Fruit fly (Drosophila melanogaster) whole organism, embryonic: ENCODE results near the gene CG4709.

Experiments used
- ATbp ChIP-seq: fragments of 200-800 bp; sonication (Bioruptor generic); optimal IDR thresholded peaks from 2 replicates; lab custom pipeline; 2017; ENCODE audit warnings: missing biosample characterization, mild to moderate bottlenecking, missing genetic modification characterization, missing genetic modification reagents
- BtbVII ChIP-seq: fragments of 200-800 bp; sonication (Bioruptor generic); optimal IDR thresholded peaks from 3 replicates; lab custom pipeline; 2017; ENCODE audit warnings: missing biosample characterization, mild to moderate bottlenecking, missing genetic modification characterization
- CG11247 ChIP-seq: fragments of 200-800 bp; sonication (Bioruptor generic); IDR thresholded peaks from 2 replicates; pipeline ENCODE4 v1.3.6; 2022; ENCODE audit warnings: missing biosample characterization, missing genetic modification characterization
- CG12071 ChIP-seq: fragments of 200-800 bp; sonication (Bioruptor generic); optimal IDR thresholded peaks from 3 replicates; lab custom pipeline; 2018; ENCODE audit warnings: missing biosample characterization, mild to moderate bottlenecking, missing genetic modification characterization
- CG12104 ChIP-seq: fragments of 200-800 bp; sonication (Bioruptor generic); optimal IDR thresholded peaks from 3 replicates; lab custom pipeline; 2016; ENCODE audit warnings: missing biosample characterization, missing genetic modification characterization
- CG12155 ChIP-seq: fragments of 200-800 bp; sonication (Bioruptor generic); optimal IDR thresholded peaks from 3 replicates; lab custom pipeline; 2016; ENCODE audit warnings: missing biosample characterization, missing genetic modification characterization
- CG12219 ChIP-seq: fragments of 200-800 bp; sonication (Bioruptor generic); optimal IDR thresholded peaks from 3 replicates; lab custom pipeline; 2018; ENCODE audit warnings: missing biosample characterization, mild to moderate bottlenecking, missing genetic modification characterization
- CG12299 ChIP-seq: fragments of 200-800 bp; sonication (Bioruptor generic); optimal IDR thresholded peaks from 2 replicates; lab custom pipeline; 2018; ENCODE audit warnings: missing biosample characterization, mild to moderate bottlenecking, missing genetic modification characterization
- CG13123 ChIP-seq: fragments of 200-800 bp; sonication (Bioruptor generic); optimal IDR thresholded peaks from 2 replicates; lab custom pipeline; 2016; ENCODE audit warnings: missing biosample characterization, missing genetic modification characterization
- CG13287 ChIP-seq: fragments of 200-800 bp; sonication (Bioruptor generic); IDR thresholded peaks from 2 replicates; pipeline ENCODE4 v1.3.6; 2022; ENCODE audit warnings: missing biosample characterization, missing genetic modification characterization; ENCODE audit not compliant: partially characterized antibody
- CG14050 ChIP-seq: fragments of 200-800 bp; sonication (Bioruptor generic); IDR thresholded peaks from 3 replicates; pipeline ENCODE4 v1.3.6; 2022; ENCODE audit warnings: missing biosample characterization, missing genetic modification characterization
- CG15514 ChIP-seq: fragments of 200-800 bp; sonication (Bioruptor generic); optimal IDR thresholded peaks from 3 replicates; lab custom pipeline; 2017; ENCODE audit warnings: missing biosample characterization, missing genetic modification characterization, mild to moderate bottlenecking, moderate library complexity, missing genetic modification reagents
- CG17385 ChIP-seq: fragments of 200-800 bp; sonication (Bioruptor generic); optimal IDR thresholded peaks from 3 replicates; lab custom pipeline; 2018; ENCODE audit warnings: missing biosample characterization, mild to moderate bottlenecking, missing genetic modification characterization
- CG18476 ChIP-seq: fragments of 200-800 bp; sonication (Bioruptor generic); optimal IDR thresholded peaks from 2 replicates; lab custom pipeline; 2016; ENCODE audit warnings: missing biosample characterization, mild to moderate bottlenecking, missing genetic modification characterization
- CG33213 ChIP-seq: fragments of 200-800 bp; sonication (Bioruptor generic); optimal IDR thresholded peaks from 3 replicates; lab custom pipeline; 2016; ENCODE audit warnings: missing biosample characterization, missing genetic modification characterization
- CG7786 ChIP-seq: fragments of 200-800 bp; sonication (Bioruptor generic); optimal IDR thresholded peaks from 2 replicates; lab custom pipeline; 2016; ENCODE audit warnings: missing biosample characterization, missing genetic modification characterization
- CG8478 ChIP-seq: fragments of >200 bp; optimal IDR thresholded peaks from 2 replicates; lab custom pipeline; 2018
- CG9817 ChIP-seq: fragments of 200-800 bp; sonication (Bioruptor generic); optimal IDR thresholded peaks from 2 replicates; lab custom pipeline; 2018; ENCODE audit warnings: missing biosample characterization, mild to moderate bottlenecking, missing genetic modification characterization, moderate library complexity
- CG9932 ChIP-seq: fragments of 200-800 bp; sonication (Bioruptor generic); IDR thresholded peaks from 2 replicates; pipeline ENCODE4 v1.3.6; 2022; ENCODE audit warnings: missing biosample characterization, missing genetic modification characterization
- D ChIP-seq, 2 experiments: fragments of 200-800 bp in 1 of 2; fragments of >200 bp in 1 of 2; sonication (Bioruptor generic) in 1 of 2; optimal IDR thresholded peaks; 2 replicates in 1 of 2; 3 replicates in 1 of 2; lab custom pipeline; 2017; ENCODE audit warnings: mild to moderate bottlenecking in 1 of 2, missing biosample characterization in 1 of 2, missing genetic modification characterization in 1 of 2, missing genetic modification reagents in 1 of 2
- E2f1 ChIP-seq: fragments of 200-800 bp; sonication (Bioruptor generic); IDR thresholded peaks from 2 replicates; pipeline ENCODE4 v1.3.6; 2022; ENCODE audit warnings: missing biosample characterization, missing genetic modification characterization
- Ets97D ChIP-seq: fragments of 200-800 bp; sonication (Bioruptor generic); optimal IDR thresholded peaks from 3 replicates; lab custom pipeline; 2016; ENCODE audit warnings: missing biosample characterization, missing genetic modification characterization
- MBD-R2 ChIP-seq: fragments of 200-800 bp; sonication (Bioruptor generic); IDR thresholded peaks from 2 replicates; pipeline ENCODE4 v1.3.6; 2022; ENCODE audit warnings: missing biosample characterization, missing genetic modification characterization
- Med ChIP-seq: fragments of 200-800 bp; sonication (Bioruptor generic); peaks from one replicate; lab custom pipeline; 2016; ENCODE audit warnings: missing biosample characterization, missing genetic modification characterization, mild to moderate bottlenecking, inconsistent platforms, moderate library complexity
- Nf-YA ChIP-seq: fragments of 200-800 bp; sonication (Bioruptor generic); IDR thresholded peaks from 2 replicates; pipeline ENCODE4 v1.3.6; 2022; ENCODE audit warnings: missing biosample characterization, missing genetic modification characterization
- Ptx1 ChIP-seq: fragments of 200-800 bp; sonication (Bioruptor generic); IDR thresholded peaks from 2 replicates; pipeline ENCODE4 v1.3.6; 2022; ENCODE audit warnings: missing biosample characterization, missing genetic modification characterization
- Sin3A ChIP-seq: fragments of >200 bp; optimal IDR thresholded peaks from 2 replicates; lab custom pipeline; 2018
- Sox100B ChIP-seq: fragments of 200-800 bp; sonication (Bioruptor generic); optimal IDR thresholded peaks from 3 replicates; lab custom pipeline; 2018; ENCODE audit warnings: missing biosample characterization, mild to moderate bottlenecking, missing genetic modification characterization
- Stat92E ChIP-seq, 3 experiments: fragments of >200 bp in 2 of 3; fragments of 200-800 bp in 1 of 3; sonication (Bioruptor generic) in 1 of 3; optimal IDR thresholded peaks; 2 replicates each; lab custom pipeline; 2017 to 2019; ENCODE audit warnings: missing biosample characterization in 3 of 3, missing genetic modification characterization in 3 of 3, mild to moderate bottlenecking in 1 of 3, moderate library complexity in 1 of 3
- Trl ChIP-seq, 3 experiments: fragments of >200 bp in 2 of 3; fragments of 200-800 bp in 1 of 3; sonication (Bioruptor generic) in 1 of 3; optimal IDR thresholded peaks; 2 replicates in 1 of 3; 3 replicates in 2 of 3; lab custom pipeline; 2016 to 2017; ENCODE audit warnings: missing biosample characterization in 1 of 3, missing genetic modification characterization in 1 of 3
- abd-A ChIP-seq: fragments of 200-800 bp; sonication (Bioruptor generic); optimal IDR thresholded peaks from 3 replicates; lab custom pipeline; 2019; ENCODE audit warnings: missing biosample characterization, mild to moderate bottlenecking, missing genetic modification characterization, moderate library complexity
- ato ChIP-seq: fragments of 200-800 bp; sonication (Bioruptor generic); IDR thresholded peaks from 2 replicates; pipeline ENCODE4 v1.3.6; 2022; ENCODE audit warnings: missing biosample characterization, missing genetic modification characterization; ENCODE audit not compliant: partially characterized antibody
- bab2 ChIP-seq: fragments of 200-800 bp; sonication (Bioruptor generic); optimal IDR thresholded peaks from 2 replicates; lab custom pipeline; 2016; ENCODE audit warnings: missing biosample characterization, missing genetic modification characterization
- bcd ChIP-seq: fragments of 200-800 bp; sonication (Bioruptor generic); optimal IDR thresholded peaks from 2 replicates; lab custom pipeline; 2017; ENCODE audit warnings: missing biosample characterization, mild to moderate bottlenecking, missing genetic modification characterization
- bowl ChIP-seq: fragments of 200-800 bp; sonication (Bioruptor generic); IDR thresholded peaks from 2 replicates; pipeline ENCODE4 v1.3.6; 2022; ENCODE audit warnings: missing biosample characterization, missing genetic modification characterization
- cas ChIP-seq: fragments of 200-800 bp; sonication (Bioruptor generic); IDR thresholded peaks from 2 replicates; pipeline ENCODE4 v1.3.6; 2022; ENCODE audit warnings: missing biosample characterization, missing genetic modification characterization
- cato ChIP-seq: fragments of 200-800 bp; sonication (Bioruptor generic); optimal IDR thresholded peaks from 2 replicates; lab custom pipeline; 2016; ENCODE audit warnings: missing biosample characterization, missing genetic modification characterization, borderline replicate concordance
- crc ChIP-seq: fragments of 200-800 bp; sonication (Bioruptor generic); optimal IDR thresholded peaks from 2 replicates; lab custom pipeline; 2016; ENCODE audit warnings: missing biosample characterization, missing genetic modification characterization
- dan ChIP-seq: fragments of 200-800 bp; sonication (Bioruptor generic); IDR thresholded peaks from 2 replicates; pipeline ENCODE4 v1.3.6; 2022; ENCODE audit warnings: missing biosample characterization, missing genetic modification characterization
- dpn ChIP-seq, 2 experiments: fragments of 200-800 bp; sonication (Bioruptor generic); optimal IDR thresholded peaks; 3 replicates each; lab custom pipeline; 2016; ENCODE audit warnings: missing biosample characterization in 2 of 2, missing genetic modification characterization in 2 of 2
- esg ChIP-seq: fragments of 200-800 bp; sonication (Bioruptor generic); conservative IDR thresholded peaks from 2 replicates; pipeline ENCODE4 v1.3.6; 2022; ENCODE audit warnings: missing biosample characterization, missing genetic modification characterization
- ewg ChIP-seq: fragments of 200-800 bp; sonication (Bioruptor generic); optimal IDR thresholded peaks from 3 replicates; lab custom pipeline; 2017; ENCODE audit warnings: mild to moderate bottlenecking, missing biosample characterization, missing genetic modification reagents, missing genetic modification characterization
- eyg ChIP-seq: fragments of 200-800 bp; sonication (Bioruptor generic); optimal IDR thresholded peaks from 3 replicates; lab custom pipeline; 2016; ENCODE audit warnings: missing biosample characterization, missing genetic modification characterization
- fd96Cb ChIP-seq: fragments of 200-800 bp; sonication (Bioruptor generic); optimal IDR thresholded peaks from 2 replicates; lab custom pipeline; 2018; ENCODE audit warnings: missing biosample characterization, mild to moderate bottlenecking, missing genetic modification characterization, moderate library complexity
- jumu ChIP-seq: fragments of 200-800 bp; sonication (Bioruptor generic); optimal IDR thresholded peaks from 3 replicates; lab custom pipeline; 2016; ENCODE audit warnings: missing biosample characterization, missing genetic modification characterization
- otp ChIP-seq: fragments of 200-800 bp; sonication (Bioruptor generic); IDR thresholded peaks from 3 replicates; pipeline ENCODE4, ENCODE4 v1.3.6; 2022; ENCODE audit warnings: missing biosample characterization, missing genetic modification characterization
- so ChIP-seq: fragments of 200-800 bp; sonication (Bioruptor generic); IDR thresholded peaks from 3 replicates; pipeline ENCODE4 v1.3.6; 2022; ENCODE audit warnings: missing biosample characterization, missing genetic modification characterization
- sob ChIP-seq: fragments of 200-800 bp; sonication (Bioruptor generic); IDR thresholded peaks from 2 replicates; pipeline ENCODE4 v1.3.6; 2022; ENCODE audit warnings: missing biosample characterization, missing genetic modification characterization
- sqz ChIP-seq: fragments of 200-800 bp; sonication (Bioruptor generic); optimal IDR thresholded peaks from 3 replicates; lab custom pipeline; 2018; ENCODE audit warnings: missing biosample characterization, mild to moderate bottlenecking, missing genetic modification characterization
- ttk ChIP-seq: fragments of 200-800 bp; sonication (Bioruptor generic); IDR thresholded peaks from 2 replicates; pipeline ENCODE4 v2.1.2; 2022; ENCODE audit warnings: missing biosample characterization, missing genetic modification characterization
- vfl ChIP-seq: fragments of 200-800 bp; sonication (Bioruptor generic); optimal IDR thresholded peaks from 2 replicates; lab custom pipeline; 2016; ENCODE audit warnings: missing biosample characterization, missing genetic modification characterization

Gene CG4709

dm6 chr2L:9908468-9908967 lies 45.6 kb upstream of the CG4709 start, which contains the start of gene CG13124 (continued):
- TF ChIP-seq CG12155 (GFP tag; lab: Kevin White, UChicago) (no peak), CG14050 (no peak), so (GFP tag; lab: Robert Waterston, UW) (peak; percentile 61; the same call in 1 of the 3 replicates), dpn (GFP tag; optimal IDR thresholded peaks at IDR 0.05; lab: Kevin White, UChicago) (no peak), crc (GFP tag; lab: Kevin White, UChicago) (no peak), Trl (optimal IDR thresholded peaks at IDR 0.05; lab: Kevin White, UChicago) (peak; percentile 55 to 84), Trl (GFP tag; optimal IDR thresholded peaks at IDR 0.05; lab: Kevin White, UChicago) (no peak), CG12299 (tag; lab: Kevin White, UChicago) (peak; percentile 8), Ets97D (GFP tag; lab: Kevin White, UChicago) (no peak), cas (GFP tag; lab: Robert Waterston, UW) (no peak), CG12104 (no peak), cato (GFP tag; lab: Kevin White, UChicago) (no peak), eyg (GFP tag; lab: Kevin White, UChicago) (no peak), CG12219 (GFP tag; lab: Kevin White, UChicago) (peak; percentile 36), ewg (no peak), CG15514 (GFP tag; lab: Kevin White, UChicago) (peak; percentile 43), D (optimal IDR thresholded peaks at IDR 0.05; lab: Kevin White, UChicago) (no peak), D (GFP tag; optimal IDR thresholded peaks at IDR 0.05; lab: Kevin White, UChicago) (no peak), CG13123 (GFP tag; lab: Kevin White, UChicago) (no peak), Ptx1 (GFP tag; lab: Robert Waterston, UW) (no peak), dan (GFP tag; lab: Robert Waterston, UW) (no peak), fd96Cb (no peak), vfl (GFP tag; lab: Kevin White, UChicago) (no peak), Nf-YA (no peak), CG11247 (GFP tag; lab: Robert Waterston, UW) (no peak), E2f1 (GFP tag; lab: Robert Waterston, UW) (no peak), esg (GFP tag; lab: Robert Waterston, UW) (no peak), ATbp (GFP tag; lab: Kevin White, UChicago) (peak; percentile 16), bcd (no peak), CG33213 (GFP tag; lab: Kevin White, UChicago) (no peak), sqz (GFP tag; lab: Kevin White, UChicago) (no peak), CG13287 (GFP tag; lab: Robert Waterston, UW) (peak; percentile 44), otp (no peak), sob (no peak), CG17385 (peak; percentile 58), CG18476 (GFP tag; lab: Kevin White, UChicago) (no peak), CG8478 (lab: Kevin White, UChicago) (no peak), abd-A (no peak), CG7786 (GFP tag; lab: Kevin White, UChicago) (no peak), Med (GFP tag; lab: Kevin White, UChicago) (peak; percentile 34), bab2 (GFP tag; lab: Kevin White, UChicago) (no peak), Stat92E (GFP tag; optimal IDR thresholded peaks at IDR 0.05; lab: Kevin White, UChicago) (no peak), BtbVII (GFP tag; lab: Kevin White, UChicago) (peak; percentile 60), MBD-R2 (GFP tag; lab: Robert Waterston, UW) (no peak), CG9817 (no peak), jumu (no peak), bowl (GFP tag; lab: Robert Waterston, UW) (no peak), CG9932 (GFP tag; lab: Robert Waterston, UW) (peak; percentile 53), ato (no peak), Sox100B (GFP tag; lab: Kevin White, UChicago) (no peak), Sin3A (lab: Kevin White, UChicago) (no peak), ttk (no peak), CG12071 (peak; percentile 38)
